Fruit fly (Drosophila melanogaster) whole organism, prepupa: Measurements from ENCODE around the gene CG7966.

Source experiments
- Blimp-1 ChIP-seq: fragments of 200-800 bp; sonication (Bioruptor generic); optimal IDR thresholded peaks from 3 replicates; lab custom pipeline; 2017; ENCODE audit warnings: missing biosample characterization, missing genetic modification characterization, mild to moderate bottlenecking, moderate library complexity, missing genetic modification reagents
- CG11762 ChIP-seq: fragments of 200-800 bp; sonication (Bioruptor generic); optimal IDR thresholded peaks from 3 replicates; lab custom pipeline; 2016; ENCODE audit warnings: missing biosample characterization, missing genetic modification characterization; ENCODE audit not compliant: insufficient read depth
- CG11902 ChIP-seq: fragments of 200-800 bp; sonication (Bioruptor generic); optimal IDR thresholded peaks from 3 replicates; lab custom pipeline; 2016; ENCODE audit warnings: missing biosample characterization, missing genetic modification characterization
- CG16779 ChIP-seq: fragments of 200-800 bp; sonication (Bioruptor generic); optimal IDR thresholded peaks from 3 replicates; lab custom pipeline; 2017; ENCODE audit warnings: missing biosample characterization, mild to moderate bottlenecking, missing genetic modification characterization
- CG31627 ChIP-seq: fragments of 200-800 bp; sonication (Bioruptor generic); optimal IDR thresholded peaks from 3 replicates; lab custom pipeline; 2016; ENCODE audit warnings: missing biosample characterization, missing genetic modification characterization
- CG6163 ChIP-seq: fragments of 200-800 bp; sonication (Bioruptor generic); IDR thresholded peaks from 3 replicates; pipeline ENCODE4 v1.3.6; 2022; ENCODE audit warnings: missing biosample characterization, missing genetic modification characterization
- CG6808 ChIP-seq: fragments of 200-800 bp; sonication (Bioruptor generic); optimal IDR thresholded peaks from 3 replicates; lab custom pipeline; 2017; ENCODE audit warnings: missing biosample characterization, missing genetic modification characterization, mild to moderate bottlenecking, moderate library complexity, missing genetic modification reagents
- CG6854 ChIP-seq: fragments of 200-800 bp; sonication (Bioruptor generic); optimal IDR thresholded peaks from 2 replicates; lab custom pipeline; 2017; ENCODE audit warnings: missing biosample characterization, mild to moderate bottlenecking, missing genetic modification characterization
- CG9139 ChIP-seq: fragments of 200-800 bp; sonication (Bioruptor generic); optimal IDR thresholded peaks from 3 replicates; lab custom pipeline; 2017; ENCODE audit warnings: missing biosample characterization, mild to moderate bottlenecking, missing genetic modification characterization
- Eip75B ChIP-seq: fragments of 200-800 bp; sonication (Bioruptor generic); optimal IDR thresholded peaks from 3 replicates; lab custom pipeline; 2016; ENCODE audit warnings: missing biosample characterization, missing genetic modification characterization
- Ets96B ChIP-seq: fragments of 200-800 bp; optimal IDR thresholded peaks from 2 replicates; lab custom pipeline; 2019; ENCODE audit warnings: missing biosample characterization, mild to moderate bottlenecking, missing genetic modification characterization, moderate library complexity
- Hr4 ChIP-seq: fragments of 200-800 bp; sonication (Bioruptor generic); optimal IDR thresholded peaks from 3 replicates; lab custom pipeline; 2016; ENCODE audit warnings: missing biosample characterization, missing genetic modification characterization
- OdsH ChIP-seq: fragments of 200-800 bp; sonication (Bioruptor generic); optimal IDR thresholded peaks from 3 replicates; lab custom pipeline; 2016; ENCODE audit warnings: missing biosample characterization, missing genetic modification characterization
- eg ChIP-seq: fragments of 200-800 bp; sonication (Bioruptor generic); IDR thresholded peaks from 3 replicates; pipeline ENCODE4 v1.3.6; 2022; ENCODE audit warnings: missing biosample characterization, missing genetic modification characterization

dm6 chr3R:13012351-13012750 lies 38.9 kb downstream of the CG7966 start:
- TF ChIP-seq Blimp-1 (peak; percentile 57), eg (GFP tag; lab: Robert Waterston, UW) (peak; percentile 89), CG16779 (tag; lab: Kevin White, UChicago) (peak; percentile 53), OdsH (GFP tag; lab: Kevin White, UChicago) (peak; percentile 77), CG6854 (GFP tag; lab: Kevin White, UChicago) (peak; percentile 26), CG11762 (GFP tag; lab: Kevin White, UChicago) (peak; percentile 33), CG6808 (GFP tag; lab: Kevin White, UChicago) (peak; percentile 69), CG6163 (GFP tag; lab: Robert Waterston, UW) (peak; percentile 88), Ets96B (peak; percentile 63), CG31627 (GFP tag; lab: Kevin White, UChicago) (peak; percentile 80), Eip75B (GFP tag; lab: Kevin White, UChicago) (peak; percentile 58), CG9139 (GFP tag; lab: Kevin White, UChicago) (peak; percentile 64), CG11902 (GFP tag; lab: Kevin White, UChicago) (peak; percentile 65), Hr4 (GFP tag; lab: Kevin White, UChicago) (peak; percentile 74)
